Fruit fly (Drosophila melanogaster): ENCODE results near the gene CG8813.

CG8813 gene

dm6 chr2L:2885503-2886225 is 16.2 kb downstream of the CG8813 start, which contains the start of the genes NTPase and lilli (continued):
- TF ChIP-seq Stat92E (GFP tag; optimal IDR thresholded peaks at IDR 0.05) (no peak), CG15514 (GFP tag; optimal IDR thresholded peaks at IDR 0.05) (no peak), insv (GFP tag; optimal IDR thresholded peaks at IDR 0.05) (no peak), bowl (GFP tag; IDR thresholded peaks at IDR 0.05) (no peak), fru (optimal IDR thresholded peaks at IDR 0.05) (no peak), zfh2 (GFP tag; optimal IDR thresholded peaks at IDR 0.05) (peak; percentile 72), CG30020 (tag; optimal IDR thresholded peaks at IDR 0.05) (no peak), B-H1 (GFP tag; IDR thresholded peaks at IDR 0.05) (peak; percentile 14; the same call in 1 of the 3 replicates), da (GFP tag; optimal IDR thresholded peaks at IDR 0.05) (no peak), CG3995 (GFP tag; optimal IDR thresholded peaks at IDR 0.05) (peak; percentile 56), gsb-n (tag; optimal IDR thresholded peaks at IDR 0.05) (peak; percentile 6), Blimp-1 (GFP tag; optimal IDR thresholded peaks at IDR 0.05) (peak; percentile 7), CG13123 (GFP tag; optimal IDR thresholded peaks at IDR 0.05) (peak; percentile 32), CG10366 (GFP tag; IDR thresholded peaks at IDR 0.05) (peak; percentile 22; the same call in 1 of the 2 replicates), CG12155 (GFP tag; optimal IDR thresholded peaks at IDR 0.05) (peak; percentile 66), C15 (GFP tag; IDR thresholded peaks at IDR 0.05) (no peak), BEAF-32 (GFP tag; optimal IDR thresholded peaks at IDR 0.05) (peak; percentile 94), CG12391 (tag; optimal IDR thresholded peaks at IDR 0.05) (peak; percentile 55), CG2129 (GFP tag; IDR thresholded peaks at IDR 0.05; ENCODE audit: partially characterized antibody) (peak; percentile 85), BtbVII (GFP tag; optimal IDR thresholded peaks at IDR 0.05) (peak; percentile 15), abd-A (tag; optimal IDR thresholded peaks at IDR 0.05) (peak; percentile 47), CG14014 (GFP tag; IDR thresholded peaks at IDR 0.05) (peak; percentile 44; the same call in 1 of the 2 replicates), sens-2 (GFP tag; IDR thresholded peaks at IDR 0.05) (no peak), cad (GFP tag; optimal IDR thresholded peaks at IDR 0.05) (no peak), dm (GFP tag; optimal IDR thresholded peaks at IDR 0.05) (peak; percentile 48), ATbp (GFP tag; optimal IDR thresholded peaks at IDR 0.05) (no peak), MESR4 (GFP tag; optimal IDR thresholded peaks at IDR 0.05) (peak; percentile 86), cg (GFP tag; optimal IDR thresholded peaks at IDR 0.05) (peak; percentile 100), ci (GFP tag; IDR thresholded peaks at IDR 0.05) (peak; percentile 79), CG9437 (GFP tag; optimal IDR thresholded peaks at IDR 0.05) (peak; percentile 44), prd (optimal IDR thresholded peaks at IDR 0.05) (no peak), prd (GFP tag; IDR thresholded peaks at IDR 0.05) (peak; percentile 67), tin (GFP tag; optimal IDR thresholded peaks at IDR 0.05) (peak; percentile 63), CG1024 (GFP tag; IDR thresholded peaks at IDR 0.05) (no peak), bcd (GFP tag; optimal IDR thresholded peaks at IDR 0.05) (peak; percentile 56), Neu2 (GFP tag; optimal IDR thresholded peaks at IDR 0.05; ENCODE audit: borderline replicate concordance) (no peak), Vsx1 (GFP tag; optimal IDR thresholded peaks at IDR 0.05) (no peak), CG6654 (GFP tag; optimal IDR thresholded peaks at IDR 0.05) (no peak), seq (GFP tag; IDR thresholded peaks at IDR 0.05) (peak; percentile 34; the same call in 1 of the 2 replicates), Ets65A (GFP tag) (peak; percentile 92), her (GFP tag; optimal IDR thresholded peaks at IDR 0.05) (peak; percentile 78), ems (GFP tag; optimal IDR thresholded peaks at IDR 0.05) (peak; percentile 71), CG10565 (GFP tag; optimal IDR thresholded peaks at IDR 0.05) (peak; percentile 5), chm (GFP tag; IDR thresholded peaks at IDR 0.05) (peak; percentile 70), CG9727 (GFP tag; optimal IDR thresholded peaks at IDR 0.05) (peak; percentile 49), CG9876 (GFP tag; optimal IDR thresholded peaks at IDR 0.05) (peak; percentile 66), CG4820 (GFP tag; optimal IDR thresholded peaks at IDR 0.05) (peak; percentile 59), Ada2b (GFP tag; IDR thresholded peaks at IDR 0.05) (0 out of 2 replicates have a peak, but pooled peaks have one; percentile 18), CG2712 (tag; optimal IDR thresholded peaks at IDR 0.05) (peak; percentile 15), knrl (GFP tag; IDR thresholded peaks at IDR 0.05; ENCODE audit: partially characterized antibody) (peak; percentile 92)
